Worm (Caenorhabditis elegans): ENCODE data around the gene apl-1.

apl-1 gene

DNA sequence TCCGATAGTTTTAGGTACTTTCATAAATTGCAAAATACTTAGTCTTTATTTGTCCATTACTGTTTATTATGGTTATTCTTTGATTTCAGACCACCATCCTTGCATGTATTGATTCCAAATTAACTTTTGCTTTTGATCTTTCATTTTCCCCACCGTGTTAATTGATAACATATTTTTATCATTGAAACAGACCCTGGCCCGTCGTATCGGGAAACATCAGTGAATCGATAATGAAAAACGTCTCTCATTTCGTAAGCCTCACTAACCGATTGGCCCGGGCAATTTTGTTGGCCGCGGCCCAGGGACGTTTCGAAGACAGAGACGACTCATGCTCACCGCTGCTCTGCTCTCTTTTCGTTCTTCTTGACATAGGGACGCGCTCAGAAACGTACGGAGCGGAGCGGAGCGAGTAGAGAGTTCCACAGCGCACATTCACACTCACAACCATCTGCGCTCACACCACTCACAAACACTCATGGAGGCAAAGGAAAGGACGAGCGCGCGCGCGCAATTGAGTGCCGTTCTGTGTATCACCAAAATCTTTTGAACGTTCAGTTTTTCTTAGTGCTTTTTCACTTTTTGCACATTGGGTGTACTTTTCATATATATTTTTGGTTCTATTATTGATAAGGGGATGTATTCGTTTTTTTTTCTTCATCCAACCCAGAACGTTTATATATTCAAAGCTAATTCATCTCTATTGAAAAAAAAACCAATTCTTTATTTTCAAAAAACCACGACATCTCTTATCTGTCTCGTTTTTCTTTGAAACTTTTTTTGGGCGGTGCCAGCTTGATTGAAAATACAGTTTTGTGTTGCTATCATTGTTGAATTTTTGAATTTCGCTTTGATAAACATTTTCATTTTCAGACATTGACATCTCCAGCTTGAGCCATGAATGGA lies 52.7 kb downstream of the apl-1 start, which contains the start of gene C24H10.2 (continued):
- TF ChIP-seq rec-8 (tag; optimal IDR thresholded peaks at IDR 0.05) (no peak), somi-1 (GFP tag; optimal IDR thresholded peaks at IDR 0.05) (no peak), dox-1 (GFP tag; IDR thresholded peaks at IDR 0.05) (peak; percentile 79), pbrm-1 (GFP tag; IDR thresholded peaks at IDR 0.05) (no peak), madf-3 (GFP tag; IDR thresholded peaks at IDR 0.05) (no peak), ztf-3 (GFP tag; optimal IDR thresholded peaks at IDR 0.05) (no peak), zfh-2 (GFP tag; conservative IDR thresholded peaks at IDR 0.05) (peak; percentile 91), ztf-6 (GFP tag; IDR thresholded peaks at IDR 0.05) (no peak), cebp-1 (GFP tag; IDR thresholded peaks at IDR 0.05) (no peak), cebp-1 (tag; optimal IDR thresholded peaks at IDR 0.05) (peak; percentile 76), F39B2.1 (GFP tag; IDR thresholded peaks at IDR 0.05) (no peak), B0019.2 (GFP tag; conservative IDR thresholded peaks at IDR 0.05) (no peak), tlf-1 (GFP tag; optimal IDR thresholded peaks at IDR 0.05) (no peak), akir-1 (GFP tag; optimal IDR thresholded peaks at IDR 0.05) (no peak), Y53G8AR.9 (GFP tag; conservative IDR thresholded peaks at IDR 0.05) (no peak), repo-1 (tag; optimal IDR thresholded peaks at IDR 0.05) (no peak), aptf-2 (GFP tag; conservative IDR thresholded peaks at IDR 0.05) (no peak), B0035.1 (tag; optimal IDR thresholded peaks at IDR 0.05) (no peak), ztf-26 (tag; optimal IDR thresholded peaks at IDR 0.05) (no peak), ceh-91 (GFP tag; IDR thresholded peaks at IDR 0.05) (no peak), ceh-79 (tag; optimal IDR thresholded peaks at IDR 0.05) (no peak), mes-4 (tag; optimal IDR thresholded peaks at IDR 0.05) (no peak), tbx-9 (tag; optimal IDR thresholded peaks at IDR 0.05; ENCODE audit: borderline replicate concordance) (no peak), K11D2.4 (GFP tag; IDR thresholded peaks at IDR 0.05) (peak; percentile 57), pha-4 (tag; optimal IDR thresholded peaks at IDR 0.05) (no peak), tbp1 (GFP tag; optimal IDR thresholded peaks at IDR 0.05) (no peak), mxl-1 (tag; optimal IDR thresholded peaks at IDR 0.05) (no peak), ztf-18 (tag; optimal IDR thresholded peaks at IDR 0.05) (peak; percentile 12), madf-10 (tag; optimal IDR thresholded peaks at IDR 0.05) (peak; percentile 13), lin-40 (tag; optimal IDR thresholded peaks at IDR 0.05) (peak; percentile 37)

Data from whole organism, young adult.